Fruit fly (Drosophila melanogaster) whole organism, wandering third instar larva: ENCODE data around the gene IP3K2.

Experiments
- Abd-B ChIP-seq: fragments of >200 bp; optimal IDR thresholded peaks from 2 replicates; lab custom pipeline; 2017; ENCODE audit warnings: missing biosample characterization, missing genetic modification characterization
- CG32264 ChIP-seq: fragments of 200-800 bp; sonication (Bioruptor generic); optimal IDR thresholded peaks from 2 replicates; lab custom pipeline; 2016; ENCODE audit warnings: missing biosample characterization, missing genetic modification characterization
- CG9705 ChIP-seq: fragments of 200-800 bp; sonication (Bioruptor generic); optimal IDR thresholded peaks from 2 replicates; lab custom pipeline; 2018; ENCODE audit warnings: missing biosample characterization, mild to moderate bottlenecking, missing genetic modification characterization
- Dfd ChIP-seq: fragments of >200 bp; optimal IDR thresholded peaks from 2 replicates; lab custom pipeline; 2017; ENCODE audit warnings: missing biosample characterization, missing genetic modification characterization
- GATAd ChIP-seq: sonication (Bioruptor generic); optimal IDR thresholded peaks from 2 replicates; lab custom pipeline; 2016; ENCODE audit warnings: missing biosample characterization, missing genetic modification characterization
- Hr78 ChIP-seq: fragments of >200 bp; optimal IDR thresholded peaks from 2 replicates; lab custom pipeline; 2017; ENCODE audit warnings: missing biosample characterization, missing genetic modification characterization
- br ChIP-seq: fragments of 200-800 bp; sonication (Bioruptor generic); optimal IDR thresholded peaks from 2 replicates; lab custom pipeline; 2016; ENCODE audit warnings: missing biosample characterization, missing genetic modification characterization
- brk ChIP-seq: fragments of 200-800 bp; sonication (Bioruptor generic); optimal IDR thresholded peaks from 2 replicates; lab custom pipeline; 2016; ENCODE audit warnings: missing biosample characterization, mild to moderate bottlenecking, missing genetic modification characterization
- dl ChIP-seq, 2 experiments: fragments of 175-275, 200-275 bp in 1 of 2; fragments of 200-275 bp in 1 of 2; sonication (Bioruptor generic); optimal IDR thresholded peaks; lab custom pipeline; 2018; ENCODE audit warnings: mild to moderate bottlenecking in 2 of 2, missing biosample characterization in 2 of 2, missing genetic modification characterization in 2 of 2, moderate library complexity in 2 of 2; ENCODE audit not compliant: partially characterized antibody in 2 of 2, insufficient read depth in 1 of 2
- h ChIP-seq: fragments of 200-800 bp; sonication (Bioruptor generic); optimal IDR thresholded peaks from 3 replicates; lab custom pipeline; 2016; ENCODE audit warnings: missing biosample characterization, mild to moderate bottlenecking, missing genetic modification characterization
- pan ChIP-seq: fragments of >200 bp; optimal IDR thresholded peaks from 2 replicates; lab custom pipeline; 2017
- psq ChIP-seq: fragments of 200-800 bp; sonication (Bioruptor generic); optimal IDR thresholded peaks from 3 replicates; lab custom pipeline; 2017; ENCODE audit warnings: missing biosample characterization, mild to moderate bottlenecking, missing genetic modification characterization, moderate library complexity
- usp ChIP-seq: fragments of >200 bp; optimal IDR thresholded peaks from 2 replicates; lab custom pipeline; 2017; ENCODE audit warnings: missing biosample characterization, missing genetic modification characterization

DNA sequence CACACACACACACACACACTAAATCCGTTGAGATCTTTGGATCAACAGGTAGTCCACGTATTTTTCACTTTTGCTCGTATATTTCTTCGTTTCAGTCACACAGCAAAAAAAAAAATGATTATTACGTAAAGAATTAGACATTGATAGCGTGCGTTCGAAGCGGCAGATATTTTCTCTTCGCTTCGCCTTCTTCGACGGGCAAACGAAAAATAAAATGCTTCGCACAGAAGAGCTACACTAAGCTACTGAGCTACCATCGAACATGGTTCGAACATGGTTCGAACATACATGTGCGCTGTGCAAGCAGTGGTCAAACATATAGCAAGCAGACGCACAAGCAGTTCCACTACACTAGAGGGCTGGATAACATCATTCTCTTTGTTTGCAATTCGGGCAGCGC is 46.5 kb upstream of the IP3K2 start:
- TF ChIP-seq dl (GFP tag; optimal IDR thresholded peaks at IDR 0.05; lab: Kevin White, UChicago; ENCODE audit: insufficient read depth in 1 of 2, partially characterized antibody in 2 of 2), result peak in 1 of 2 experiments; percentile 0
- TF ChIP-seq CG32264 (GFP tag; lab: Kevin White, UChicago), result no peak
- no peak for TF ChIP-seq GATAd (GFP tag; lab: Kevin White, UChicago)
- no peak for TF ChIP-seq h (GFP tag; lab: Kevin White, UChicago)
- TF ChIP-seq Hr78 (GFP tag; lab: Kevin White, UChicago), result no peak
- TF ChIP-seq CG9705 (GFP tag; lab: Kevin White, UChicago), result no peak
- TF ChIP-seq psq (GFP tag; lab: Kevin White, UChicago), result no peak
- no peak for TF ChIP-seq br (GFP tag; lab: Kevin White, UChicago)
- no peak for TF ChIP-seq usp (GFP tag; lab: Kevin White, UChicago)
- TF ChIP-seq Abd-B, result no peak
- no peak for TF ChIP-seq pan (lab: Kevin White, UChicago)
- no peak for TF ChIP-seq Dfd (GFP tag; lab: Kevin White, UChicago)
- peak; percentile 18 for TF ChIP-seq brk
